Worm (Caenorhabditis elegans) whole organism, L1 larva: ENCODE data around the gene F53A2.1.

Source experiments
- C34B4.2 ChIP-seq: sonication (generic microtip); optimal IDR thresholded peaks from 2 replicates; lab custom pipeline; 2017; ENCODE audit warnings: mild to moderate bottlenecking, missing genetic modification characterization, missing compliant biosample characterization
- Y116A8C.19 ChIP-seq: sonication (generic microtip); optimal IDR thresholded peaks from 2 replicates; lab custom pipeline; 2016; ENCODE audit warnings: missing compliant biosample characterization, missing genetic modification characterization, borderline replicate concordance
- aly-2 ChIP-seq: fragments of 150-350 bp; optimal IDR thresholded peaks from 2 replicates; lab custom pipeline; 2014; ENCODE audit warnings: missing biosample characterization, missing genetic modification characterization
- ama-1 ChIP-seq: fragments of 150-350 bp; optimal IDR thresholded peaks from 2 replicates; lab custom pipeline; 2014
- blmp-1 ChIP-seq: fragments of 150-350 bp; optimal IDR thresholded peaks from 2 replicates; lab custom pipeline; 2014; ENCODE audit warnings: missing biosample characterization, missing genetic modification characterization
- ceh-88 ChIP-seq: fragments of 200-800 bp; sonication (Bioruptor generic); IDR thresholded peaks from 2 replicates; pipeline ENCODE4 v1.3.6; 2022; ENCODE audit warnings: missing genetic modification characterization, missing compliant biosample characterization
- ces-1 ChIP-seq: fragments of 150-350 bp; optimal IDR thresholded peaks from 2 replicates; lab custom pipeline; 2014; ENCODE audit warnings: missing biosample characterization, missing genetic modification reagents, missing genetic modification characterization
- dpl-1 ChIP-seq, 3 experiments: fragments of 150-350 bp in 2 of 3; sonication (generic microtip) in 1 of 3; optimal IDR thresholded peaks; 2 replicates each; lab custom pipeline; 2014 to 2017; ENCODE audit warnings: missing biosample characterization in 3 of 3, missing genetic modification characterization in 3 of 3, missing genetic modification reagents in 3 of 3
- dsc-1 ChIP-seq: sonication (generic microtip); optimal IDR thresholded peaks from 2 replicates; lab custom pipeline; 2016; ENCODE audit warnings: mild to moderate bottlenecking, missing genetic modification characterization, missing compliant biosample characterization
- efl-1 ChIP-seq, 4 experiments: fragments of 150-350 bp; optimal IDR thresholded peaks in 3 of 4; peaks in 1 of 4; 1 replicate in 1 of 4; 2 replicates in 3 of 4; lab custom pipeline; 2014; ENCODE audit warnings: missing biosample characterization in 2 of 4, missing genetic modification characterization in 2 of 4, missing genetic modification reagents in 2 of 4
- efl-3 ChIP-seq: fragments of 200-800 bp; sonication (Bioruptor generic); optimal IDR thresholded peaks from 2 replicates; lab custom pipeline; 2018; ENCODE audit warnings: mild to moderate bottlenecking, missing genetic modification characterization, missing compliant biosample characterization
- egl-27 ChIP-seq, 2 experiments: fragments of 150-350 bp in 1 of 2; sonication (generic microtip); optimal IDR thresholded peaks; 3 replicates each; lab custom pipeline; 2017 to 2018; ENCODE audit warnings: missing biosample characterization in 2 of 2, missing genetic modification characterization in 2 of 2, missing genetic modification reagents in 2 of 2
- elt-3 ChIP-seq, 6 experiments: fragments of 150-350 bp in 1 of 6; sonication (generic microtip); optimal IDR thresholded peaks; 2 replicates each; lab custom pipeline; 2017 to 2018; ENCODE audit warnings: missing biosample characterization in 6 of 6, missing genetic modification characterization in 6 of 6, inconsistent platforms in 1 of 6
- ets-5 ChIP-seq: fragments of 200-800 bp; sonication (Bioruptor generic); IDR thresholded peaks from 2 replicates; pipeline ENCODE4 v1.3.6; 2022; ENCODE audit warnings: missing genetic modification characterization, missing compliant biosample characterization
- fkh-10 ChIP-seq: sonication (generic microtip); optimal IDR thresholded peaks from 2 replicates; lab custom pipeline; 2017; ENCODE audit warnings: missing biosample characterization, missing genetic modification reagents, missing genetic modification characterization
- fkh-8 ChIP-seq: sonication (generic microtip); optimal IDR thresholded peaks from 2 replicates; lab custom pipeline; 2016; ENCODE audit warnings: mild to moderate bottlenecking, missing genetic modification characterization, missing compliant biosample characterization
- fos-1 ChIP-seq: fragments of 150-350 bp; optimal IDR thresholded peaks from 2 replicates; lab custom pipeline; 2014; ENCODE audit warnings: missing biosample characterization, missing genetic modification characterization
- grh-1 ChIP-seq: fragments of 200-800 bp; sonication (Bioruptor generic); IDR thresholded peaks from 2 replicates; pipeline ENCODE4 v1.3.6; 2022; ENCODE audit warnings: missing genetic modification reagents, missing genetic modification characterization, missing compliant biosample characterization
- irx-1 ChIP-seq: sonication (generic microtip); optimal IDR thresholded peaks from 2 replicates; lab custom pipeline; 2016; ENCODE audit warnings: missing genetic modification characterization, missing compliant biosample characterization
- jun-1 ChIP-seq: fragments of 150-350 bp; optimal IDR thresholded peaks from 2 replicates; lab custom pipeline; 2014; ENCODE audit warnings: missing biosample characterization, missing genetic modification reagents, missing genetic modification characterization
- lin-14 ChIP-seq: fragments of 200-800 bp; sonication (Bioruptor generic); optimal IDR thresholded peaks from 2 replicates; lab custom pipeline; 2018; ENCODE audit warnings: mild to moderate bottlenecking, missing genetic modification characterization, moderate library complexity, missing compliant biosample characterization
- lin-35 ChIP-seq, 2 experiments: fragments of 150-350 bp; optimal IDR thresholded peaks; 2 replicates each; lab custom pipeline; 2014; ENCODE audit warnings: missing biosample characterization in 2 of 2, missing genetic modification characterization in 2 of 2, missing genetic modification reagents in 2 of 2
- mab-9 ChIP-seq: fragments of 200-800 bp; sonication (Bioruptor generic); IDR thresholded peaks from 2 replicates; pipeline ENCODE4 v1.3.6; 2022; ENCODE audit warnings: missing genetic modification reagents, missing genetic modification characterization, missing compliant biosample characterization
- nhr-19 ChIP-seq: fragments of 200-800 bp; sonication (Bioruptor generic); conservative IDR thresholded peaks from 2 replicates; pipeline ENCODE4 v1.3.6; 2022; ENCODE audit warnings: missing genetic modification characterization, missing compliant biosample characterization
- nhr-20 ChIP-seq: sonication (generic microtip); optimal IDR thresholded peaks from 2 replicates; lab custom pipeline; 2016; ENCODE audit warnings: mild to moderate bottlenecking, missing genetic modification characterization, missing compliant biosample characterization
- nhr-47 ChIP-seq: sonication (generic microtip); optimal IDR thresholded peaks from 2 replicates; lab custom pipeline; 2016; ENCODE audit warnings: mild to moderate bottlenecking, missing genetic modification characterization, moderate library complexity, missing compliant biosample characterization
- nhr-76 ChIP-seq: sonication (generic microtip); optimal IDR thresholded peaks from 2 replicates; lab custom pipeline; 2017; ENCODE audit warnings: missing biosample characterization, missing genetic modification characterization
- nhr-77 ChIP-seq: fragments of 150-350 bp; optimal IDR thresholded peaks from 2 replicates; lab custom pipeline; 2014; ENCODE audit warnings: missing biosample characterization, missing genetic modification characterization
- nhr-85 ChIP-seq: sonication (generic microtip); peaks from one replicate; lab custom pipeline; 2016; ENCODE audit warnings: missing genetic modification characterization, inconsistent platforms, missing compliant biosample characterization
- pag-3 ChIP-seq: sonication (generic microtip); optimal IDR thresholded peaks from 2 replicates; lab custom pipeline; 2017; ENCODE audit warnings: missing genetic modification characterization, mild to moderate bottlenecking, missing compliant biosample characterization, antibody characterized with exemption, borderline replicate concordance; ENCODE audit not compliant: insufficient read depth
- pax-3 ChIP-seq: fragments of 200-800 bp; sonication (Bioruptor generic); optimal IDR thresholded peaks from 2 replicates; lab custom pipeline; 2018; ENCODE audit warnings: mild to moderate bottlenecking, missing genetic modification characterization, moderate library complexity, missing compliant biosample characterization
- pqm-1 ChIP-seq: sonication (generic microtip); optimal IDR thresholded peaks from 3 replicates; lab custom pipeline; 2017; ENCODE audit warnings: missing biosample characterization, missing genetic modification characterization
- skn-1 ChIP-seq: fragments of 150-350 bp; optimal IDR thresholded peaks from 2 replicates; lab custom pipeline; 2014; ENCODE audit warnings: missing biosample characterization, missing genetic modification characterization
- sox-4 ChIP-seq: sonication (generic microtip); optimal IDR thresholded peaks from 2 replicates; lab custom pipeline; 2016; ENCODE audit warnings: missing genetic modification characterization, missing compliant biosample characterization
- sup-37 ChIP-seq: fragments of 200-800 bp; sonication (Bioruptor generic); optimal IDR thresholded peaks from 2 replicates; lab custom pipeline; 2018; ENCODE audit warnings: mild to moderate bottlenecking, missing genetic modification characterization, missing compliant biosample characterization
- tbx-2 ChIP-seq: sonication (generic microtip); optimal IDR thresholded peaks from 2 replicates; lab custom pipeline; 2016; ENCODE audit warnings: missing genetic modification characterization, missing compliant biosample characterization
- unc-30 ChIP-seq: sonication (generic microtip); optimal IDR thresholded peaks from 2 replicates; lab custom pipeline; 2017; ENCODE audit warnings: missing biosample characterization, missing genetic modification characterization
- xbp-1 ChIP-seq: sonication (generic microtip); optimal IDR thresholded peaks from 2 replicates; lab custom pipeline; 2016; ENCODE audit warnings: missing genetic modification characterization, missing compliant biosample characterization
- zag-1 ChIP-seq: fragments of 150-350 bp; optimal IDR thresholded peaks from 2 replicates; lab custom pipeline; 2014; ENCODE audit warnings: missing biosample characterization, missing genetic modification characterization
- zip-4 ChIP-seq: fragments of 200-800 bp; sonication (Bioruptor generic); optimal IDR thresholded peaks from 2 replicates; lab custom pipeline; 2018; ENCODE audit warnings: mild to moderate bottlenecking, missing genetic modification characterization, moderate library complexity, missing compliant biosample characterization
- ztf-11 ChIP-seq, 2 experiments: sonication (generic microtip); optimal IDR thresholded peaks; 2 replicates each; lab custom pipeline; 2016 to 2017; ENCODE audit warnings: missing genetic modification characterization in 2 of 2, missing biosample characterization in 1 of 2, missing compliant biosample characterization in 1 of 2
- ztf-4 ChIP-seq: fragments of 150-350 bp; optimal IDR thresholded peaks from 2 replicates; lab custom pipeline; 2014; ENCODE audit warnings: missing biosample characterization, missing genetic modification characterization

F53A2.1 gene

ce11 chrIII:13317383-13317911 is 7.2 kb downstream of the F53A2.1 start:
- TF ChIP-seq efl-1 (optimal IDR thresholded peaks at IDR 0.05; lab: Kevin White, UChicago) = no peak
- peak; percentile 37 to 58 for TF ChIP-seq efl-1 (GFP tag; optimal IDR thresholded peaks at IDR 0.05 in 1 of 2; lab: Kevin White, UChicago)
- no peak for TF ChIP-seq nhr-20
- TF ChIP-seq nhr-76 (tag; lab: Kevin White, UChicago) = no peak
- TF ChIP-seq irx-1 = no peak
- TF ChIP-seq skn-1 = no peak
- TF ChIP-seq pax-3 = no peak

ce11 chrIII:13316935-13317334 is 7.7 kb downstream of the F53A2.1 start:
- TF ChIP-seq zip-4 (GFP tag; lab: Kevin White, UChicago) (no peak), lin-35 (GFP tag; optimal IDR thresholded peaks at IDR 0.05; lab: Kevin White, UChicago) (peak; percentile 17 to 48), efl-1 (optimal IDR thresholded peaks at IDR 0.05; lab: Kevin White, UChicago) (peak; percentile 61 to 88), efl-1 (GFP tag; optimal IDR thresholded peaks at IDR 0.05 in 1 of 2; lab: Kevin White, UChicago) (peak; percentile 34 to 66), dpl-1 (GFP tag; optimal IDR thresholded peaks at IDR 0.05; lab: Kevin White, UChicago) (peak in 2 of 3 experiments; percentile 8 to 57)

DNA sequence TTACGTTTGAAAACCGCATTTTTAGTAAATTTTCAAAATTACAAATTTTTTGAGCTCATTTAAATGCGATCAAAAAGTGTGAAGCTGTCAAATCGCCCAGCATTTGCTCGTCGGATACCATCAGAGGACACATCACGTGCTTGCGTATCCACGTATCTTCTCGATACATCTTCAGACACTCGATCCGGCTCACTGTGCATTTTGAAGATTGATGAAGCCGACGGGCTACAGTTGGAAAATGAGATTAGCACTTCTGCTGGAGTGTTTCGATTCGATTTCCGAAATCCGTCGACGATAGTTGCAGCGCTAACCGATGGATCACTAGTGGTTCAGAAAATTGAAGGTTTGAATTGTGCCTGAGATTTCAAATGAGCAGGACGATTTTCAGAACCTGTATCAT is 9.6 kb downstream of the F53A2.1 start, which contains the start of gene dph-7:
Gene dph-7 (plus strand): TSS at position 53 of the 400 bp plus-strand sequence.
- TF ChIP-seq dpl-1 (GFP tag; optimal IDR thresholded peaks at IDR 0.05; lab: Kevin White, UChicago) = no peak
- no peak for TF ChIP-seq efl-1 (optimal IDR thresholded peaks at IDR 0.05; lab: Kevin White, UChicago)
- TF ChIP-seq efl-1 (GFP tag; optimal IDR thresholded peaks at IDR 0.05 in 1 of 2; lab: Kevin White, UChicago) = peak in 1 of 2 experiments; percentile 72
- no peak for TF ChIP-seq aly-2 (tag; lab: Kevin White, UChicago)
- no peak for TF ChIP-seq elt-3 (tag; optimal IDR thresholded peaks at IDR 0.05; lab: Kevin White, UChicago)
- TF ChIP-seq sox-4 (tag; lab: Kevin White, UChicago) = no peak

DNA sequence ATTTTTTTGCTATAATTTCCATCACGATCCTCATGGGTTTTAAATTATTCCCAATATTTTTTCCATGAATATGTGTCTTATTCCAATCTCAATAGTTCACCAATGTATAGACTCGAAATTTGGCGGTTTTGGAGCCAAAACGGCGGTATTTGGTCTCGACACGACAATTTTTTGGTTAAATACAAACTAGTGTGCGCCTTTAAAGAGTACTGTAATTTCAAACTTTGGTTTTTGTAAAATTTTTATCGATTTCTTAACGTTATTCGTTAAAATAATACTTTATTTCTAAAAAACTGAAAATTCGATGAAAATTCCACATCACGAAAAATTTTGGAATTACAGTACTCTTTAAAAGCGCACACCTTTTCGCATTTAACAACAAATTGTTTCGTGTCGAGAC is 10.0 kb downstream of the F53A2.1 start:
- TF ChIP-seq ceh-88 (GFP tag; lab: Robert Waterston, UW) (no peak), nhr-77 (tag; lab: Kevin White, UChicago) (no peak), fkh-8 (no peak), ets-5 (GFP tag; lab: Robert Waterston, UW) (no peak), skn-1 (no peak), ama-1 (lab: Kevin White, UChicago) (no peak), fos-1 (tag; lab: Kevin White, UChicago) (no peak), elt-3 (tag; optimal IDR thresholded peaks at IDR 0.05; lab: Kevin White, UChicago) (no peak), blmp-1 (tag; lab: Kevin White, UChicago) (no peak), nhr-47 (tag; lab: Kevin White, UChicago) (no peak), egl-27 (tag; optimal IDR thresholded peaks at IDR 0.05; lab: Kevin White, UChicago) (no peak), Y116A8C.19 (tag; lab: Kevin White, UChicago) (no peak), mab-9 (GFP tag; lab: Robert Waterston, UW) (no peak)

- no peak for TF ChIP-seq grh-1 (GFP tag; lab: Robert Waterston, UW)
- TF ChIP-seq efl-3 (GFP tag; lab: Kevin White, UChicago) = no peak
- no peak for TF ChIP-seq pqm-1 (tag; lab: Kevin White, UChicago)
- TF ChIP-seq lin-14 (GFP tag; lab: Kevin White, UChicago) = no peak
- TF ChIP-seq nhr-19 (GFP tag; lab: Robert Waterston, UW) = no peak
- TF ChIP-seq nhr-77 (tag; lab: Kevin White, UChicago) = no peak
- TF ChIP-seq zag-1 (tag; lab: Kevin White, UChicago) = no peak
- peak; percentile 23 for TF ChIP-seq blmp-1 (tag; lab: Kevin White, UChicago)
- no peak for TF ChIP-seq fkh-10
- TF ChIP-seq efl-1 (optimal IDR thresholded peaks at IDR 0.05; lab: Kevin White, UChicago) = peak; percentile 51 to 75
- peak; percentile 18 to 58 for TF ChIP-seq efl-1 (GFP tag; optimal IDR thresholded peaks at IDR 0.05 in 1 of 2; lab: Kevin White, UChicago)
- TF ChIP-seq dsc-1 (tag; lab: Kevin White, UChicago) = no peak
- TF ChIP-seq ets-5 (GFP tag; lab: Robert Waterston, UW) = no peak
- no peak for TF ChIP-seq C34B4.2 (tag; lab: Kevin White, UChicago)
- TF ChIP-seq sup-37 (GFP tag; lab: Kevin White, UChicago) = no peak
- TF ChIP-seq ztf-11 (tag; optimal IDR thresholded peaks at IDR 0.05; lab: Kevin White, UChicago) = no peak
- TF ChIP-seq fos-1 (tag; lab: Kevin White, UChicago) = no peak
- no peak for TF ChIP-seq jun-1
- TF ChIP-seq tbx-2 (tag; lab: Kevin White, UChicago) = no peak
- peak; percentile 1 for TF ChIP-seq nhr-85
- TF ChIP-seq ces-1 (GFP tag; lab: Kevin White, UChicago) = no peak
- peak; percentile 6 for TF ChIP-seq nhr-20
- TF ChIP-seq nhr-76 (tag; lab: Kevin White, UChicago) = no peak
- no peak for TF ChIP-seq pag-3 (tag; lab: Kevin White, UChicago)
- TF ChIP-seq unc-30 = no peak
- no peak for TF ChIP-seq ztf-4
- no peak for TF ChIP-seq mab-9 (GFP tag; lab: Robert Waterston, UW)
- TF ChIP-seq xbp-1 (tag; lab: Kevin White, UChicago) = no peak
These were observed 10.9 kb downstream of the F53A2.1 start, which contains the start of gene Y43F4B.10 for ce11 chrIII:13313788-13314187. Gene Y43F4B.10 (plus strand): TSS chrIII:13314068.
